Worm (Caenorhabditis elegans) whole organism, midembryonic: ENCODE measurements around the gene T03F7.5.

Source experiments
- T22C8.4 ChIP-seq: fragments of 200-800 bp; sonication (Bioruptor generic); IDR thresholded peaks from 2 replicates; pipeline ENCODE4 v1.3.6; 2022; ENCODE audit warnings: missing genetic modification characterization, missing compliant biosample characterization
- cog-1 ChIP-seq: sonication (generic microtip); optimal IDR thresholded peaks from 2 replicates; lab custom pipeline; 2016; ENCODE audit warnings: missing genetic modification characterization, missing compliant biosample characterization
- flt-1 ChIP-seq: fragments of 200-800 bp; sonication (Bioruptor generic); IDR thresholded peaks from 2 replicates; pipeline ENCODE4 v1.3.6; 2022; ENCODE audit warnings: missing genetic modification characterization, missing compliant biosample characterization
- klf-2 ChIP-seq: fragments of 200-800 bp; sonication (Bioruptor generic); conservative IDR thresholded peaks from 2 replicates; pipeline ENCODE4 v1.3.6; 2022; ENCODE audit warnings: missing genetic modification reagents, missing genetic modification characterization, missing compliant biosample characterization
- med-1 ChIP-seq: sonication (generic microtip); optimal IDR thresholded peaks from 2 replicates; lab custom pipeline; 2017; ENCODE audit warnings: missing genetic modification characterization, mild to moderate bottlenecking, missing compliant biosample characterization, antibody characterized with exemption, missing genetic modification reagents; ENCODE audit not compliant: insufficient read depth
- ref-1 ChIP-seq: fragments of 200-800 bp; sonication (Bioruptor generic); conservative IDR thresholded peaks from 2 replicates; pipeline ENCODE4 v1.3.6; 2022; ENCODE audit warnings: missing genetic modification reagents, missing genetic modification characterization, missing compliant biosample characterization
- tab-1 ChIP-seq: fragments of 200-800 bp; sonication (Bioruptor generic); IDR thresholded peaks from 2 replicates; pipeline ENCODE4 v1.3.6; 2022; ENCODE audit warnings: missing genetic modification characterization, missing compliant biosample characterization
- ztf-23 ChIP-seq: fragments of 200-800 bp; sonication (Bioruptor generic); IDR thresholded peaks from 2 replicates; pipeline ENCODE4 v1.3.6; 2022; ENCODE audit warnings: missing genetic modification reagents, missing genetic modification characterization, missing compliant biosample characterization
- ztf-29 ChIP-seq: fragments of 200-800 bp; sonication (Bioruptor generic); IDR thresholded peaks from 2 replicates; pipeline ENCODE4 v1.3.6; 2022; ENCODE audit warnings: missing genetic modification reagents, missing genetic modification characterization, missing compliant biosample characterization

Gene T03F7.5

ce11 chrV:11311013-11311472 lies 12.5 kb upstream of the T03F7.5 start, which contains the start of gene T03F7.7:
TSS of gene T03F7.7 (plus strand) at chrV:11311422.
- TF ChIP-seq flt-1, result no peak
- no peak for TF ChIP-seq tab-1
- TF ChIP-seq cog-1, result no peak
- no peak for TF ChIP-seq ztf-23 (GFP tag; lab: Robert Waterston, UW)
- no peak for TF ChIP-seq klf-2 (GFP tag; lab: Robert Waterston, UW)
- no peak for TF ChIP-seq med-1 (GFP tag; lab: Kevin White, UChicago)
- TF ChIP-seq ref-1 (GFP tag; lab: Robert Waterston, UW), result no peak
- TF ChIP-seq T22C8.4 (GFP tag; lab: Robert Waterston, UW), result no peak
- TF ChIP-seq ztf-29, result no peak

- no peak for TF ChIP-seq klf-2 (GFP tag; lab: Robert Waterston, UW)
- TF ChIP-seq tab-1, result no peak
- TF ChIP-seq flt-1, result no peak
- no peak for TF ChIP-seq med-1 (GFP tag; lab: Kevin White, UChicago)
- TF ChIP-seq cog-1, result no peak
Observed at ce11 chrV:11308915-11309314, 10.4 kb upstream of the T03F7.5 start.

ce11 chrV:11308346-11308745 lies 9.8 kb upstream of the T03F7.5 start, which contains the start of gene snf-11:
TSS of gene snf-11 (minus strand) at chrV:11308446.
- TF ChIP-seq ztf-29 (no peak), klf-2 (GFP tag; lab: Robert Waterston, UW) (no peak), ref-1 (GFP tag; lab: Robert Waterston, UW) (no peak), tab-1 (no peak), T22C8.4 (GFP tag; lab: Robert Waterston, UW) (no peak), med-1 (GFP tag; lab: Kevin White, UChicago) (no peak), cog-1 (no peak), ztf-23 (GFP tag; lab: Robert Waterston, UW) (no peak), flt-1 (no peak)

- TF ChIP-seq ztf-23 (GFP tag; lab: Robert Waterston, UW), result no peak
- TF ChIP-seq klf-2 (GFP tag; lab: Robert Waterston, UW), result no peak
- no peak for TF ChIP-seq cog-1
- TF ChIP-seq ref-1 (GFP tag; lab: Robert Waterston, UW), result no peak
- no peak for TF ChIP-seq T22C8.4 (GFP tag; lab: Robert Waterston, UW)
- TF ChIP-seq tab-1, result no peak
- no peak for TF ChIP-seq flt-1
- TF ChIP-seq ztf-29, result no peak
- no peak for TF ChIP-seq med-1 (GFP tag; lab: Kevin White, UChicago)
Observed at ce11 chrV:11307781-11308180, 9.2 kb upstream of the T03F7.5 start.

ce11 chrV:11304879-11305278 lies 6.3 kb upstream of the T03F7.5 start, which contains the start of gene srh-45:
TSS of gene srh-45 (minus strand) at chrV:11304979.
- TF ChIP-seq cog-1 (no peak), ref-1 (GFP tag; lab: Robert Waterston, UW) (no peak), klf-2 (GFP tag; lab: Robert Waterston, UW) (no peak)

ce11 chrV:11304200-11304599 lies 5.7 kb upstream of the T03F7.5 start:
- TF ChIP-seq med-1 (GFP tag; lab: Kevin White, UChicago) (no peak), flt-1 (no peak), klf-2 (GFP tag; lab: Robert Waterston, UW) (no peak), tab-1 (no peak), ztf-29 (no peak), ztf-23 (GFP tag; lab: Robert Waterston, UW) (no peak), cog-1 (no peak)

ce11 chrV:11302698-11303097 lies 4.2 kb upstream of the T03F7.5 start, which contains the start of gene srh-46:
TSS of gene srh-46 (minus strand) at chrV:11302886.
- TF ChIP-seq ztf-23 (GFP tag; lab: Robert Waterston, UW), result no peak
- TF ChIP-seq ref-1 (GFP tag; lab: Robert Waterston, UW), result no peak
- TF ChIP-seq flt-1, result no peak
- no peak for TF ChIP-seq med-1 (GFP tag; lab: Kevin White, UChicago)
- TF ChIP-seq cog-1, result no peak
- no peak for TF ChIP-seq ztf-29
- TF ChIP-seq tab-1, result no peak
- TF ChIP-seq T22C8.4 (GFP tag; lab: Robert Waterston, UW), result no peak
- no peak for TF ChIP-seq klf-2 (GFP tag; lab: Robert Waterston, UW)

ce11 chrV:11300539-11300938 lies 2.0 kb upstream of the T03F7.5 start, which contains the start of gene srh-47:
TSS of gene srh-47 (minus strand) at chrV:11300639.
- TF ChIP-seq ref-1 (GFP tag; lab: Robert Waterston, UW) (no peak), klf-2 (GFP tag; lab: Robert Waterston, UW) (no peak), flt-1 (no peak), cog-1 (no peak), med-1 (GFP tag; lab: Kevin White, UChicago) (no peak), T22C8.4 (GFP tag; lab: Robert Waterston, UW) (no peak), tab-1 (no peak), ztf-29 (no peak)

- TF ChIP-seq klf-2 (GFP tag; lab: Robert Waterston, UW) (no peak), flt-1 (no peak), ref-1 (GFP tag; lab: Robert Waterston, UW) (no peak), ztf-29 (no peak), T22C8.4 (GFP tag; lab: Robert Waterston, UW) (no peak), ztf-23 (GFP tag; lab: Robert Waterston, UW) (no peak), med-1 (GFP tag; lab: Kevin White, UChicago) (no peak)
Observed at ce11 chrV:11299406-11299805, 874 bp upstream of the T03F7.5 start.

- no peak for TF ChIP-seq flt-1
- TF ChIP-seq med-1 (GFP tag; lab: Kevin White, UChicago), result no peak
- TF ChIP-seq ztf-23 (GFP tag; lab: Robert Waterston, UW), result no peak
- no peak for TF ChIP-seq ztf-29
- no peak for TF ChIP-seq klf-2 (GFP tag; lab: Robert Waterston, UW)
- TF ChIP-seq tab-1, result no peak
- TF ChIP-seq T22C8.4 (GFP tag; lab: Robert Waterston, UW), result no peak
- TF ChIP-seq cog-1, result no peak
- TF ChIP-seq ref-1 (GFP tag; lab: Robert Waterston, UW), result no peak
Observed at ce11 chrV:11294393-11294792, 4.1 kb downstream of the T03F7.5 start, which contains the start of gene T03F7.6. TSS of gene T03F7.6 (plus strand) at chrV:11294693.
